Worm (Caenorhabditis elegans) whole organism, L1 larva: ENCODE data around the gene F20C5.7.
A peak's percentile ranks its signal among the peaks of the same experiment; 100 is the strongest.

Experiments used
- C04F5.9 ChIP-seq: sonication (generic microtip); optimal IDR thresholded peaks from 2 replicates; lab custom pipeline; 2016; ENCODE audit warnings: missing genetic modification characterization, missing compliant biosample characterization
- C16A3.4 ChIP-seq: fragments of 150-350 bp; optimal IDR thresholded peaks from 2 replicates; lab custom pipeline; 2014; ENCODE audit warnings: missing biosample characterization, missing genetic modification characterization
- C34B4.2 ChIP-seq: sonication (generic microtip); optimal IDR thresholded peaks from 2 replicates; lab custom pipeline; 2017; ENCODE audit warnings: mild to moderate bottlenecking, missing genetic modification characterization, missing compliant biosample characterization
- F16B12.6 ChIP-seq: fragments of 150-350 bp; optimal IDR thresholded peaks from 2 replicates; lab custom pipeline; 2014; ENCODE audit warnings: missing biosample characterization, missing genetic modification characterization
- Y116A8C.19 ChIP-seq: sonication (generic microtip); optimal IDR thresholded peaks from 2 replicates; lab custom pipeline; 2016; ENCODE audit warnings: missing compliant biosample characterization, missing genetic modification characterization, borderline replicate concordance
- alr-1 ChIP-seq: fragments of 200-800 bp; sonication (Bioruptor generic); optimal IDR thresholded peaks from 2 replicates; lab custom pipeline; 2018; ENCODE audit warnings: borderline replicate concordance, mild to moderate bottlenecking, missing genetic modification characterization, missing compliant biosample characterization
- aly-2 ChIP-seq: fragments of 150-350 bp; optimal IDR thresholded peaks from 2 replicates; lab custom pipeline; 2014; ENCODE audit warnings: missing biosample characterization, missing genetic modification characterization
- ama-1 ChIP-seq: fragments of 150-350 bp; optimal IDR thresholded peaks from 2 replicates; lab custom pipeline; 2014
- blmp-1 ChIP-seq: fragments of 150-350 bp; optimal IDR thresholded peaks from 2 replicates; lab custom pipeline; 2014; ENCODE audit warnings: missing biosample characterization, missing genetic modification characterization
- ces-1 ChIP-seq: fragments of 150-350 bp; optimal IDR thresholded peaks from 2 replicates; lab custom pipeline; 2014; ENCODE audit warnings: missing biosample characterization, missing genetic modification reagents, missing genetic modification characterization
- dpl-1 ChIP-seq, 3 experiments: fragments of 150-350 bp in 2 of 3; sonication (generic microtip) in 1 of 3; optimal IDR thresholded peaks; 2 replicates each; lab custom pipeline; 2014 to 2017; ENCODE audit warnings: missing biosample characterization in 3 of 3, missing genetic modification characterization in 3 of 3, missing genetic modification reagents in 3 of 3
- dsc-1 ChIP-seq: sonication (generic microtip); optimal IDR thresholded peaks from 2 replicates; lab custom pipeline; 2016; ENCODE audit warnings: mild to moderate bottlenecking, missing genetic modification characterization, missing compliant biosample characterization
- efl-1 ChIP-seq, 4 experiments: fragments of 150-350 bp; optimal IDR thresholded peaks in 3 of 4; peaks in 1 of 4; 1 replicate in 1 of 4; 2 replicates in 3 of 4; lab custom pipeline; 2014; ENCODE audit warnings: missing biosample characterization in 2 of 4, missing genetic modification characterization in 2 of 4, missing genetic modification reagents in 2 of 4
- efl-3 ChIP-seq: fragments of 200-800 bp; sonication (Bioruptor generic); optimal IDR thresholded peaks from 2 replicates; lab custom pipeline; 2018; ENCODE audit warnings: mild to moderate bottlenecking, missing genetic modification characterization, missing compliant biosample characterization
- egl-13 ChIP-seq: sonication (generic microtip); optimal IDR thresholded peaks from 2 replicates; lab custom pipeline; 2016; ENCODE audit warnings: missing genotype, missing genetic modification reagents, missing genetic modification characterization, missing compliant biosample characterization
- elt-2 ChIP-seq: sonication (generic microtip); optimal IDR thresholded peaks from 2 replicates; lab custom pipeline; 2016; ENCODE audit warnings: missing genetic modification characterization, mild to moderate bottlenecking, inconsistent platforms, missing compliant biosample characterization, missing genetic modification reagents
- ets-5 ChIP-seq: fragments of 200-800 bp; sonication (Bioruptor generic); IDR thresholded peaks from 2 replicates; pipeline ENCODE4 v1.3.6; 2022; ENCODE audit warnings: missing genetic modification characterization, missing compliant biosample characterization
- fkh-4 ChIP-seq: sonication (generic microtip); optimal IDR thresholded peaks from 2 replicates; lab custom pipeline; 2016; ENCODE audit warnings: missing compliant biosample characterization, missing genetic modification characterization, borderline replicate concordance
- fos-1 ChIP-seq: fragments of 150-350 bp; optimal IDR thresholded peaks from 2 replicates; lab custom pipeline; 2014; ENCODE audit warnings: missing biosample characterization, missing genetic modification characterization
- grh-1 ChIP-seq: fragments of 200-800 bp; sonication (Bioruptor generic); IDR thresholded peaks from 2 replicates; pipeline ENCODE4 v1.3.6; 2022; ENCODE audit warnings: missing genetic modification reagents, missing genetic modification characterization, missing compliant biosample characterization
- hlh-4 ChIP-seq: sonication (generic microtip); optimal IDR thresholded peaks from 2 replicates; lab custom pipeline; 2016; ENCODE audit warnings: mild to moderate bottlenecking, missing genetic modification characterization, missing compliant biosample characterization
- hpl-2 ChIP-seq: fragments of 150-350 bp; optimal IDR thresholded peaks from 2 replicates; lab custom pipeline; 2014; ENCODE audit warnings: missing biosample characterization, missing genetic modification reagents, missing genetic modification characterization
- irx-1 ChIP-seq: sonication (generic microtip); optimal IDR thresholded peaks from 2 replicates; lab custom pipeline; 2016; ENCODE audit warnings: missing genetic modification characterization, missing compliant biosample characterization
- isw-1 ChIP-seq: fragments of 200-800 bp; sonication (Bioruptor generic); IDR thresholded peaks from 2 replicates; pipeline ENCODE4 v1.3.6; 2022; ENCODE audit warnings: missing genetic modification characterization, missing compliant biosample characterization
- jun-1 ChIP-seq: fragments of 150-350 bp; optimal IDR thresholded peaks from 2 replicates; lab custom pipeline; 2014; ENCODE audit warnings: missing biosample characterization, missing genetic modification reagents, missing genetic modification characterization
- lin-13 ChIP-seq: fragments of 150-350 bp; optimal IDR thresholded peaks from 2 replicates; lab custom pipeline; 2014; ENCODE audit warnings: missing biosample characterization, missing genetic modification reagents, missing genetic modification characterization
- lin-14 ChIP-seq: fragments of 200-800 bp; sonication (Bioruptor generic); optimal IDR thresholded peaks from 2 replicates; lab custom pipeline; 2018; ENCODE audit warnings: mild to moderate bottlenecking, missing genetic modification characterization, moderate library complexity, missing compliant biosample characterization
- lin-39 ChIP-seq: fragments of 150-350 bp; optimal IDR thresholded peaks from 2 replicates; lab custom pipeline; 2014; ENCODE audit warnings: missing biosample characterization, missing genetic modification reagents, missing genetic modification characterization
- mdl-1 ChIP-seq, 2 experiments: fragments of 150-350 bp; optimal IDR thresholded peaks; 2 replicates each; lab custom pipeline; 2014 to 2017; ENCODE audit warnings: missing biosample characterization in 2 of 2, missing genetic modification characterization in 2 of 2, inconsistent platforms in 1 of 2
- nhr-12 ChIP-seq: sonication (generic microtip); optimal IDR thresholded peaks from 2 replicates; lab custom pipeline; 2017; ENCODE audit warnings: missing biosample characterization, missing genetic modification characterization
- nhr-19 ChIP-seq: fragments of 200-800 bp; sonication (Bioruptor generic); conservative IDR thresholded peaks from 2 replicates; pipeline ENCODE4 v1.3.6; 2022; ENCODE audit warnings: missing genetic modification characterization, missing compliant biosample characterization
- nhr-20 ChIP-seq: sonication (generic microtip); optimal IDR thresholded peaks from 2 replicates; lab custom pipeline; 2016; ENCODE audit warnings: mild to moderate bottlenecking, missing genetic modification characterization, missing compliant biosample characterization
- nhr-237 ChIP-seq: fragments of 150-350 bp; optimal IDR thresholded peaks from 2 replicates; lab custom pipeline; 2014; ENCODE audit warnings: missing biosample characterization, missing genetic modification characterization
- nhr-47 ChIP-seq: sonication (generic microtip); optimal IDR thresholded peaks from 2 replicates; lab custom pipeline; 2016; ENCODE audit warnings: mild to moderate bottlenecking, missing genetic modification characterization, moderate library complexity, missing compliant biosample characterization
- nhr-71 ChIP-seq: sonication (generic microtip); optimal IDR thresholded peaks from 2 replicates; lab custom pipeline; 2016; ENCODE audit warnings: mild to moderate bottlenecking, missing genetic modification characterization, moderate library complexity, missing compliant biosample characterization
- nhr-77 ChIP-seq: fragments of 150-350 bp; optimal IDR thresholded peaks from 2 replicates; lab custom pipeline; 2014; ENCODE audit warnings: missing biosample characterization, missing genetic modification characterization
- nhr-84 ChIP-seq: sonication (generic microtip); optimal IDR thresholded peaks from 2 replicates; lab custom pipeline; 2017; ENCODE audit warnings: missing biosample characterization, missing genetic modification characterization
- nhr-85 ChIP-seq: sonication (generic microtip); peaks from one replicate; lab custom pipeline; 2016; ENCODE audit warnings: missing genetic modification characterization, inconsistent platforms, missing compliant biosample characterization
- nhr-90 ChIP-seq: sonication (generic microtip); optimal IDR thresholded peaks from 2 replicates; lab custom pipeline; 2016; ENCODE audit warnings: mild to moderate bottlenecking, missing genetic modification characterization, missing compliant biosample characterization; ENCODE audit not compliant: poor library complexity
- rnt-1 ChIP-seq: sonication (generic microtip); optimal IDR thresholded peaks from 2 replicates; lab custom pipeline; 2016; ENCODE audit warnings: mild to moderate bottlenecking, missing genetic modification characterization, moderate library complexity, missing compliant biosample characterization
- snpc-4 ChIP-seq: fragments of 150-350 bp; optimal IDR thresholded peaks from 2 replicates; lab custom pipeline; 2014; ENCODE audit warnings: missing biosample characterization, missing genetic modification characterization
- snu-23 ChIP-seq: sonication (generic microtip); optimal IDR thresholded peaks from 2 replicates; lab custom pipeline; 2016; ENCODE audit warnings: missing genetic modification characterization, missing compliant biosample characterization
- sox-4 ChIP-seq: sonication (generic microtip); optimal IDR thresholded peaks from 2 replicates; lab custom pipeline; 2016; ENCODE audit warnings: missing genetic modification characterization, missing compliant biosample characterization
- swsn-7 ChIP-seq: sonication (generic microtip); optimal IDR thresholded peaks from 2 replicates; lab custom pipeline; 2016; ENCODE audit warnings: missing genetic modification characterization, missing compliant biosample characterization
- unc-130 ChIP-seq: fragments of 150-350 bp; optimal IDR thresholded peaks from 2 replicates; lab custom pipeline; 2017; ENCODE audit warnings: missing biosample characterization, missing genetic modification characterization, inconsistent platforms
- unc-30 ChIP-seq: sonication (generic microtip); optimal IDR thresholded peaks from 2 replicates; lab custom pipeline; 2017; ENCODE audit warnings: missing biosample characterization, missing genetic modification characterization
- unc-86 ChIP-seq: sonication (generic microtip); optimal IDR thresholded peaks from 2 replicates; lab custom pipeline; 2016; ENCODE audit warnings: missing genetic modification characterization, missing compliant biosample characterization
- unc-98 ChIP-seq: fragments of 200-800 bp; sonication (Bioruptor generic); IDR thresholded peaks from 2 replicates; pipeline ENCODE4 v1.3.6; 2022; ENCODE audit warnings: missing genetic modification characterization, missing compliant biosample characterization
- vab-15 ChIP-seq: sonication (generic microtip); optimal IDR thresholded peaks from 2 replicates; lab custom pipeline; 2017; ENCODE audit warnings: missing genotype, mild to moderate bottlenecking, missing genetic modification characterization, missing compliant biosample characterization
- zip-4 ChIP-seq: fragments of 200-800 bp; sonication (Bioruptor generic); optimal IDR thresholded peaks from 2 replicates; lab custom pipeline; 2018; ENCODE audit warnings: mild to moderate bottlenecking, missing genetic modification characterization, moderate library complexity, missing compliant biosample characterization
- ztf-11 ChIP-seq, 2 experiments: sonication (generic microtip); optimal IDR thresholded peaks; 2 replicates each; lab custom pipeline; 2016 to 2017; ENCODE audit warnings: missing genetic modification characterization in 2 of 2, missing biosample characterization in 1 of 2, missing compliant biosample characterization in 1 of 2
- ztf-4 ChIP-seq: fragments of 150-350 bp; optimal IDR thresholded peaks from 2 replicates; lab custom pipeline; 2014; ENCODE audit warnings: missing biosample characterization, missing genetic modification characterization

F20C5.7 gene

ce11 chrIV:8743654-8744332 is 1.7 kb downstream of the F20C5.7 start, which contains the start of gene F21D5.7 (continued):
- peak in 1 of 2 experiments; percentile 25 for TF ChIP-seq ztf-11 (tag; optimal IDR thresholded peaks at IDR 0.05; lab: Kevin White, UChicago)
- peak; percentile 72 for TF ChIP-seq lin-13 (GFP tag; lab: Kevin White, UChicago)
- TF ChIP-seq swsn-7 (tag; lab: Kevin White, UChicago): peak; percentile 85
- TF ChIP-seq nhr-47 (tag; lab: Kevin White, UChicago): peak; percentile 85
- TF ChIP-seq blmp-1 (tag; lab: Kevin White, UChicago): peak; percentile 37
- TF ChIP-seq nhr-90 (tag; lab: Kevin White, UChicago): peak; percentile 86
- peak; percentile 67 for TF ChIP-seq unc-86
- peak; percentile 84 for TF ChIP-seq nhr-19 (GFP tag; lab: Robert Waterston, UW)
- peak; percentile 87 for TF ChIP-seq snu-23 (GFP tag; lab: Kevin White, UChicago)
- TF ChIP-seq rnt-1 (tag; lab: Kevin White, UChicago): peak; percentile 87
- peak; percentile 45 for TF ChIP-seq snpc-4
- no peak for TF ChIP-seq efl-3 (GFP tag; lab: Kevin White, UChicago)
- peak; percentile 33 for TF ChIP-seq ztf-4 (tag; lab: Kevin White, UChicago)
- TF ChIP-seq ces-1: no peak
- peak in 1 of 2 experiments; percentile 79 for TF ChIP-seq mdl-1 (tag; optimal IDR thresholded peaks at IDR 0.05; lab: Kevin White, UChicago)
- TF ChIP-seq vab-15 (tag; lab: Kevin White, UChicago): no peak
- TF ChIP-seq Y116A8C.19: no peak
- no peak for TF ChIP-seq nhr-237 (tag; lab: Kevin White, UChicago)
- peak; percentile 81 for TF ChIP-seq elt-2 (tag; lab: Kevin White, UChicago)
- peak; percentile 61 for TF ChIP-seq grh-1 (GFP tag; lab: Robert Waterston, UW)
- peak; percentile 23 for TF ChIP-seq sox-4 (tag; lab: Kevin White, UChicago)
- TF ChIP-seq lin-14: peak; percentile 87
- peak; percentile 33 for TF ChIP-seq hpl-2
- TF ChIP-seq nhr-20: peak; percentile 83
- TF ChIP-seq alr-1: no peak
- TF ChIP-seq ets-5 (GFP tag; lab: Robert Waterston, UW): no peak
- peak; percentile 75 to 86 for TF ChIP-seq efl-1 (optimal IDR thresholded peaks at IDR 0.05; lab: Kevin White, UChicago)
- peak; percentile 86 to 98 for TF ChIP-seq efl-1 (GFP tag; optimal IDR thresholded peaks at IDR 0.05 in 1 of 2; lab: Kevin White, UChicago)
- TF ChIP-seq F16B12.6 (tag; lab: Kevin White, UChicago): peak; percentile 51
- TF ChIP-seq nhr-12 (tag; lab: Kevin White, UChicago): no peak
- TF ChIP-seq nhr-77: peak; percentile 56
- TF ChIP-seq unc-30 (tag; lab: Kevin White, UChicago): no peak
- TF ChIP-seq zip-4 (GFP tag; lab: Kevin White, UChicago): peak; percentile 62
- TF ChIP-seq dsc-1 (tag; lab: Kevin White, UChicago): peak; percentile 80
- no peak for TF ChIP-seq nhr-84 (tag; lab: Kevin White, UChicago)
- peak; percentile 58 for TF ChIP-seq fos-1 (tag; lab: Kevin White, UChicago)
- TF ChIP-seq nhr-85 (tag; lab: Kevin White, UChicago): peak; percentile 89
- TF ChIP-seq ama-1 (lab: Kevin White, UChicago): no peak
- TF ChIP-seq jun-1 (tag; lab: Kevin White, UChicago): peak; percentile 68
- peak; percentile 79 for TF ChIP-seq lin-39 (tag; lab: Kevin White, UChicago)
- TF ChIP-seq hlh-4: no peak
- TF ChIP-seq isw-1: peak; percentile 68
- TF ChIP-seq unc-130: peak; percentile 60
- TF ChIP-seq C16A3.4 (tag; lab: Kevin White, UChicago): peak; percentile 67
- TF ChIP-seq fkh-4 (tag; lab: Kevin White, UChicago): no peak
- peak; percentile 62 for TF ChIP-seq C04F5.9 (tag; lab: Kevin White, UChicago)
- no peak for TF ChIP-seq aly-2 (tag; lab: Kevin White, UChicago)
- TF ChIP-seq nhr-71 (tag; lab: Kevin White, UChicago): peak; percentile 89
- TF ChIP-seq unc-98: no peak
- TF ChIP-seq irx-1: peak; percentile 80
- TF ChIP-seq C34B4.2: no peak
- TF ChIP-seq dpl-1 (GFP tag; optimal IDR thresholded peaks at IDR 0.05; lab: Kevin White, UChicago): peak; percentile 81 to 88 (median 87)
- TF ChIP-seq egl-13: peak; percentile 66
